Fruit fly (Drosophila melanogaster) whole organism, embryonic: ENCODE data around the gene corto.

Source experiments
- CG12219 ChIP-seq: fragments of 200-800 bp; sonication (Bioruptor generic); optimal IDR thresholded peaks from 3 replicates; lab custom pipeline; 2018; ENCODE audit warnings: missing biosample characterization, mild to moderate bottlenecking, missing genetic modification characterization
- CG12299 ChIP-seq: fragments of 200-800 bp; sonication (Bioruptor generic); optimal IDR thresholded peaks from 2 replicates; lab custom pipeline; 2018; ENCODE audit warnings: missing biosample characterization, mild to moderate bottlenecking, missing genetic modification characterization
- CG12391 ChIP-seq: fragments of 200-800 bp; sonication (Bioruptor generic); optimal IDR thresholded peaks from 3 replicates; lab custom pipeline; 2018; ENCODE audit warnings: missing biosample characterization, mild to moderate bottlenecking, missing genetic modification characterization, moderate library complexity
- CG12769 ChIP-seq: fragments of 200-800 bp; sonication (Bioruptor generic); optimal IDR thresholded peaks from 2 replicates; lab custom pipeline; 2019; ENCODE audit warnings: missing biosample characterization, mild to moderate bottlenecking, missing genetic modification characterization, moderate library complexity
- CG15479 ChIP-seq: fragments of 200-800 bp; sonication (Bioruptor generic); optimal IDR thresholded peaks from 3 replicates; lab custom pipeline; 2019; ENCODE audit warnings: missing biosample characterization, mild to moderate bottlenecking, missing genetic modification characterization, moderate library complexity
- CG16813 ChIP-seq: fragments of 200-800 bp; sonication (Bioruptor generic); IDR thresholded peaks from 3 replicates; pipeline ENCODE4 v1.3.6; 2022; ENCODE audit warnings: missing biosample characterization, missing genetic modification characterization; ENCODE audit not compliant: partially characterized antibody
- CG18262 ChIP-seq: fragments of 200-800 bp; optimal IDR thresholded peaks from 3 replicates; lab custom pipeline; 2019; ENCODE audit warnings: missing biosample characterization, mild to moderate bottlenecking, missing genetic modification characterization, moderate library complexity
- CG34224 ChIP-seq: fragments of 200-800 bp; sonication (Bioruptor generic); IDR thresholded peaks from 3 replicates; pipeline ENCODE4 v1.3.6; 2022; ENCODE audit warnings: missing biosample characterization, missing genetic modification characterization; ENCODE audit not compliant: partially characterized antibody
- CG34422 ChIP-seq: fragments of 200-800 bp; sonication (Bioruptor generic); IDR thresholded peaks from 3 replicates; pipeline ENCODE4 v1.3.6; 2022; ENCODE audit warnings: missing biosample characterization, missing genetic modification characterization
- CG4730 ChIP-seq: fragments of 200-800 bp; sonication (Bioruptor generic); IDR thresholded peaks from 2 replicates; pipeline ENCODE4 v1.3.6; 2022; ENCODE audit warnings: missing biosample characterization, missing genetic modification characterization
- CG7839 ChIP-seq: fragments of 200-800 bp; sonication (Bioruptor generic); optimal IDR thresholded peaks from 3 replicates; lab custom pipeline; 2018; ENCODE audit warnings: missing biosample characterization, mild to moderate bottlenecking, missing genetic modification characterization, moderate library complexity
- CG8478 ChIP-seq: fragments of >200 bp; optimal IDR thresholded peaks from 2 replicates; lab custom pipeline; 2018
- D ChIP-seq, 2 experiments: fragments of 200-800 bp in 1 of 2; fragments of >200 bp in 1 of 2; sonication (Bioruptor generic) in 1 of 2; optimal IDR thresholded peaks; 2 replicates in 1 of 2; 3 replicates in 1 of 2; lab custom pipeline; 2017; ENCODE audit warnings: mild to moderate bottlenecking in 1 of 2, missing biosample characterization in 1 of 2, missing genetic modification characterization in 1 of 2, missing genetic modification reagents in 1 of 2
- Drgx ChIP-seq: fragments of 200-800 bp; sonication (Bioruptor generic); IDR thresholded peaks from 2 replicates; pipeline ENCODE4 v1.3.6; 2022; ENCODE audit warnings: missing biosample characterization, missing genetic modification characterization
- Ets65A ChIP-seq: fragments of 200-800 bp; sonication (Bioruptor generic); peaks from one replicate; lab custom pipeline; 2016; ENCODE audit warnings: missing biosample characterization, missing genetic modification characterization
- Hand ChIP-seq: fragments of 200-800 bp; sonication (Bioruptor generic); optimal IDR thresholded peaks from 2 replicates; lab custom pipeline; 2017; ENCODE audit warnings: mild to moderate bottlenecking, missing biosample characterization, missing genetic modification reagents, missing genetic modification characterization
- Hmr ChIP-seq: fragments of 200-800 bp; sonication (Bioruptor generic); optimal IDR thresholded peaks from 3 replicates; lab custom pipeline; 2017; ENCODE audit warnings: mild to moderate bottlenecking, missing biosample characterization, missing genetic modification reagents, missing genetic modification characterization
- Med ChIP-seq: fragments of 200-800 bp; sonication (Bioruptor generic); peaks from one replicate; lab custom pipeline; 2016; ENCODE audit warnings: missing biosample characterization, missing genetic modification characterization, mild to moderate bottlenecking, inconsistent platforms, moderate library complexity
- Oli ChIP-seq: fragments of 200-800 bp; sonication (Bioruptor generic); optimal IDR thresholded peaks from 2 replicates; lab custom pipeline; 2018; ENCODE audit warnings: missing biosample characterization, mild to moderate bottlenecking, missing genetic modification characterization, moderate library complexity
- Sry-δ ChIP-seq: fragments of 200-800 bp; sonication (Bioruptor generic); optimal IDR thresholded peaks from 2 replicates; lab custom pipeline; 2016; ENCODE audit warnings: missing biosample characterization, missing genetic modification characterization
- az2 ChIP-seq: fragments of 200-800 bp; sonication (Bioruptor generic); optimal IDR thresholded peaks from 3 replicates; lab custom pipeline; 2016; ENCODE audit warnings: missing biosample characterization, missing genetic modification characterization
- cg ChIP-seq: fragments of 200-800 bp; sonication (Bioruptor generic); optimal IDR thresholded peaks from 3 replicates; lab custom pipeline; 2019; ENCODE audit warnings: missing biosample characterization, mild to moderate bottlenecking, missing genetic modification characterization, moderate library complexity
- chn ChIP-seq: fragments of 200-800 bp; sonication (Bioruptor generic); optimal IDR thresholded peaks from 2 replicates; lab custom pipeline; 2016; ENCODE audit warnings: missing biosample characterization, missing genetic modification characterization
- crol ChIP-seq: fragments of 200-800 bp; sonication (Bioruptor generic); IDR thresholded peaks from 2 replicates; pipeline ENCODE4 v1.3.6; 2022; ENCODE audit warnings: missing biosample characterization, missing genetic modification characterization
- dmrt11E ChIP-seq: fragments of 200-800 bp; sonication (Bioruptor generic); optimal IDR thresholded peaks from 3 replicates; lab custom pipeline; 2018; ENCODE audit warnings: missing biosample characterization, mild to moderate bottlenecking, missing genetic modification characterization, moderate library complexity
- dmrt99B ChIP-seq: fragments of 200-800 bp; sonication (Bioruptor generic); optimal IDR thresholded peaks from 2 replicates; lab custom pipeline; 2018; ENCODE audit warnings: missing biosample characterization, mild to moderate bottlenecking, missing genetic modification characterization, moderate library complexity
- eve ChIP-seq, 2 experiments: fragments of >200 bp; optimal IDR thresholded peaks; 2 replicates each; lab custom pipeline; 2017; ENCODE audit warnings: missing biosample characterization in 2 of 2, missing genetic modification characterization in 2 of 2
- exex ChIP-seq: fragments of 200-800 bp; sonication (Bioruptor generic); optimal IDR thresholded peaks from 4 replicates; lab custom pipeline; 2018; ENCODE audit warnings: missing biosample characterization, mild to moderate bottlenecking, missing genetic modification characterization, moderate library complexity
- gcm ChIP-seq: fragments of 200-800 bp; sonication (Bioruptor generic); optimal IDR thresholded peaks from 2 replicates; lab custom pipeline; 2019; ENCODE audit warnings: missing biosample characterization, mild to moderate bottlenecking, missing genetic modification characterization, moderate library complexity
- gem ChIP-seq: fragments of 200-800 bp; sonication (Bioruptor generic); optimal IDR thresholded peaks from 2 replicates; lab custom pipeline; 2019; ENCODE audit warnings: missing biosample characterization, mild to moderate bottlenecking, missing genetic modification characterization, moderate library complexity
- grau ChIP-seq: fragments of 200-800 bp; optimal IDR thresholded peaks from 3 replicates; lab custom pipeline; 2019; ENCODE audit warnings: missing biosample characterization, mild to moderate bottlenecking, missing genetic modification characterization, moderate library complexity
- grn ChIP-seq: fragments of 200-800 bp; sonication (Bioruptor generic); optimal IDR thresholded peaks from 3 replicates; lab custom pipeline; 2017; ENCODE audit warnings: missing biosample characterization, missing genetic modification characterization
- gt ChIP-seq: fragments of 200-800 bp; sonication (Bioruptor generic); IDR thresholded peaks from 2 replicates; pipeline ENCODE4 v1.3.6; 2022; ENCODE audit warnings: missing biosample characterization, missing genetic modification characterization
- ham ChIP-seq: fragments of 200-800 bp; sonication (Bioruptor generic); IDR thresholded peaks from 2 replicates; pipeline ENCODE4 v1.3.6; 2022; ENCODE audit warnings: missing biosample characterization, missing genetic modification characterization
- kay ChIP-seq: fragments of 200-800 bp; sonication (Bioruptor generic); optimal IDR thresholded peaks from 2 replicates; lab custom pipeline; 2016; ENCODE audit warnings: missing biosample characterization, missing genetic modification characterization
- kni ChIP-seq: fragments of 200-800 bp; sonication (Bioruptor generic); optimal IDR thresholded peaks from 3 replicates; lab custom pipeline; 2017; ENCODE audit warnings: mild to moderate bottlenecking, missing biosample characterization, missing genetic modification reagents, missing genetic modification characterization
- mam ChIP-seq: fragments of 200-800 bp; sonication (Bioruptor generic); optimal IDR thresholded peaks from 3 replicates; lab custom pipeline; 2016; ENCODE audit warnings: missing biosample characterization, missing genetic modification characterization
- oc ChIP-seq: fragments of 200-800 bp; sonication (Bioruptor generic); optimal IDR thresholded peaks from 2 replicates; lab custom pipeline; 2018; ENCODE audit warnings: missing biosample characterization, mild to moderate bottlenecking, missing genetic modification characterization, moderate library complexity
- pfk ChIP-seq: fragments of 200-800 bp; sonication (Bioruptor generic); optimal IDR thresholded peaks from 2 replicates; lab custom pipeline; 2018; ENCODE audit warnings: missing biosample characterization, mild to moderate bottlenecking, missing genetic modification characterization, moderate library complexity
- ranshi ChIP-seq: fragments of 200-800 bp; sonication (Bioruptor generic); IDR thresholded peaks from 2 replicates; pipeline ENCODE4 v1.3.6; 2022; ENCODE audit warnings: missing biosample characterization, missing genetic modification characterization
- schlank ChIP-seq: fragments of 200-800 bp; sonication (Bioruptor generic); optimal IDR thresholded peaks from 2 replicates; lab custom pipeline; 2018; ENCODE audit warnings: missing biosample characterization, mild to moderate bottlenecking, missing genetic modification characterization
- sim ChIP-seq: fragments of 200-800 bp; sonication (Bioruptor generic); IDR thresholded peaks from 2 replicates; pipeline ENCODE4 v1.3.6; 2022; ENCODE audit warnings: missing biosample characterization, missing genetic modification characterization
- ssp ChIP-seq: fragments of 200-800 bp; sonication (Bioruptor generic); IDR thresholded peaks from 2 replicates; pipeline ENCODE4 v1.3.6; 2022; ENCODE audit warnings: missing biosample characterization, missing genetic modification characterization
- stwl ChIP-seq: fragments of 200-800 bp; sonication (Bioruptor generic); optimal IDR thresholded peaks from 3 replicates; lab custom pipeline; 2018; ENCODE audit warnings: missing biosample characterization, mild to moderate bottlenecking, missing genetic modification characterization, moderate library complexity
- tio ChIP-seq: fragments of 200-800 bp; sonication (Bioruptor generic); optimal IDR thresholded peaks from 2 replicates; lab custom pipeline; 2017; ENCODE audit warnings: missing biosample characterization, missing genetic modification characterization, inconsistent platforms
- twi ChIP-seq: fragments of 200-800 bp; optimal IDR thresholded peaks from 2 replicates; lab custom pipeline; 2019; ENCODE audit warnings: missing biosample characterization, mild to moderate bottlenecking, missing genetic modification characterization, moderate library complexity
- vvl ChIP-seq: fragments of 200-800 bp; sonication (Bioruptor generic); IDR thresholded peaks from 2 replicates; pipeline ENCODE4 v1.3.6; 2022; ENCODE audit warnings: missing biosample characterization, missing genetic modification characterization

corto gene

dm6 chr3R:5100323-5101055, 13.6 kb upstream of the corto start (continued):
- no peak for TF ChIP-seq mam (GFP tag; lab: Kevin White, UChicago)
- no peak for TF ChIP-seq gcm
- no peak for TF ChIP-seq gt (GFP tag; lab: Robert Waterston, UW)
- no peak for TF ChIP-seq ssp
- TF ChIP-seq chn (GFP tag; lab: Kevin White, UChicago) = no peak
- peak; percentile 30 for TF ChIP-seq Hmr (GFP tag; lab: Kevin White, UChicago)
- TF ChIP-seq CG8478 (lab: Kevin White, UChicago) = no peak
- peak; percentile 66 for TF ChIP-seq gem (tag; lab: Kevin White, UChicago)
- TF ChIP-seq az2 (GFP tag; lab: Kevin White, UChicago) = peak; percentile 19
- no peak for TF ChIP-seq sim (GFP tag; lab: Robert Waterston, UW)
- 0 out of 2 replicates have a peak, but pooled peaks have one; percentile 24 for TF ChIP-seq Drgx
- no peak for TF ChIP-seq schlank (tag; lab: Kevin White, UChicago)
- peak; percentile 30; the same call in 1 of the 3 replicates for TF ChIP-seq CG34422 (GFP tag; lab: Robert Waterston, UW)
- TF ChIP-seq grau (tag; lab: Kevin White, UChicago) = peak; percentile 45
- peak; percentile 35 for TF ChIP-seq dmrt99B (tag; lab: Kevin White, UChicago)
- peak; percentile 49 for TF ChIP-seq CG7839
- peak; percentile 23; the same call in 1 of the 2 replicates for TF ChIP-seq ranshi (GFP tag; lab: Robert Waterston, UW)
- peak; percentile 42; the same call in 1 of the 2 replicates for TF ChIP-seq vvl (GFP tag; lab: Robert Waterston, UW)
- TF ChIP-seq CG34224 (GFP tag; lab: Robert Waterston, UW) = no peak
- no peak for TF ChIP-seq CG12219 (GFP tag; lab: Kevin White, UChicago)
- TF ChIP-seq, all 482 proteins: peak for 82

dm6 chr3R:5097866-5098484, 11.1 kb upstream of the corto start:
- TF ChIP-seq kay (GFP tag; lab: Kevin White, UChicago) (peak; percentile 31), CG12299 (tag; lab: Kevin White, UChicago) (no peak), CG4730 (no peak), CG18262 (peak; percentile 14), oc (tag; lab: Kevin White, UChicago) (peak; percentile 42), pfk (GFP tag; lab: Kevin White, UChicago) (peak; percentile 39), gem (tag; lab: Kevin White, UChicago) (no peak), CG12391 (peak; percentile 15), Oli (tag; lab: Kevin White, UChicago) (no peak), schlank (tag; lab: Kevin White, UChicago) (no peak), cg (GFP tag; lab: Kevin White, UChicago) (peak; percentile 5), eve (GFP tag; optimal IDR thresholded peaks at IDR 0.05; lab: Kevin White, UChicago) (peak in 1 of 2 experiments; percentile 19), kni (GFP tag; lab: Kevin White, UChicago) (peak; percentile 60), Ets65A (GFP tag; lab: Kevin White, UChicago) (peak; percentile 33), grn (GFP tag; lab: Kevin White, UChicago) (peak; percentile 70), CG16813 (no peak), dmrt11E (peak; percentile 3), stwl (no peak), Med (GFP tag; lab: Kevin White, UChicago) (peak; percentile 42), twi (peak; percentile 79), ham (GFP tag; lab: Robert Waterston, UW) (no peak), exex (tag; lab: Kevin White, UChicago) (no peak), D (optimal IDR thresholded peaks at IDR 0.05; lab: Kevin White, UChicago) (no peak), D (GFP tag; optimal IDR thresholded peaks at IDR 0.05; lab: Kevin White, UChicago) (peak; percentile 38), Sry-δ (GFP tag; lab: Kevin White, UChicago) (no peak), CG15479 (GFP tag; lab: Kevin White, UChicago) (peak; percentile 51), CG12769 (tag; lab: Kevin White, UChicago) (peak; percentile 16), chn (GFP tag; lab: Kevin White, UChicago) (peak; percentile 1), tio (GFP tag; lab: Kevin White, UChicago) (no peak), crol (GFP tag; lab: Robert Waterston, UW) (peak; percentile 88), Hand (GFP tag; lab: Kevin White, UChicago) (no peak)
